Fruit fly (Drosophila melanogaster): Measurements from ENCODE around the gene Hibch.

Hibch gene

DNA sequence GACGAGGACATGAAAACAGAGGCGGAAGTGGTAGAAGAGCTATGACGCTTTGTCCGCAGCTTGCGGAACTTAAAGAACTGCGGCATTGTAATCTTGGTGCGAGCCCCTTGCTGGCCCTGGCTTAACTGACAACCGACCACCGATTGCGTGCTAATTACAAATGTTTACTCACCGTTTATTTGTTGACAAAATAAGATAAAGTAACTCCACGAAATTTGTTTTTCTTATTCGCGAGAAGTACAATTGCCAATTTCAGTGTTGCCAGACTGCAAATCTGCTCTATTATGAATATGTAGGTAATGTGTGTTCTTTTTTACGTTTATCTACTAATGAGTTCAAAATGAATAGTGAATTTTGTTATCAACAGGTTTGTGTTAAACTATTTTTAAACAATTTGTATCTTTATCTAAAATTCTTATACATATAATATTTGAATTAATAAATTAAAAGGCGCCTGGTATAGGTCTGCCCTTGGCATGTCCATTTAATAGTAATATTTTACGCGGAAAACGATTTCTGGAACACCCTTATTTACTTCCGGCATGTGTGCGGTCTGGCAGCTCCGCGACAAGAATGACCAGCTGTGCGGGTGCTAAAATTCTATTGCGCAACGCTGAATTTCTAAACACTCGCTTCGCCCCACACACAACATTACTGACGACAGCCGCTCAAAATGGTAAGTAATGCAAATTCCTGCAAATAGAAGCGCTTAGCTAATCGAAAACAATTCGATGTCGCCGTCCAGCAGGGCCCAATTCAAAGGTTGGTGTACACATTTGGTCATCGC, at the start of gene Hibch, which contains the start of gene Atg4b:
TSS of gene Hibch (plus strand) at position 585 of the 787 bp plus-strand sequence.
TSS of gene Atg4b (minus strand) at position 280 of the 787 bp plus-strand sequence.
- peak; percentile 88 for TF ChIP-seq noc (tag; optimal IDR thresholded peaks at IDR 0.05)

DNA sequence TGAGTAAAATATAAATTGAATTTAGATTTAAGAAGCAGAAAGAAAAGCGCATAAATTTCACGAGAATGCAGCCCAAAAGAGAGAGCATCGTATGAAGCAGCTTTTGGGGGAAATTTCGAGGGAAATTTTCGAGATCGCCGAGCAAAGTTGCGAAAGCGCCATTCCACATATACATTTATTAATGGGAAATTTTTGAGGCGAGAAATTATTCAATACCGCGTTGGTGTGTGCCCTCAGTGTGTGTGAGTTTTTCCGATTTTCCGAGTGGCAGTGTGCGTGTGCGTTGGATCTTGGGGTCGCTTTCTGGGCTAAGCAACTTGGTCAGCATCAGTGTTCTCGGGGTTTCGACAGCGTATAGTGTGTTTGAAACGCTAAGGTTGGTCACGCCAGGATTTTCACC, 47.1 kb upstream of the Hibch start, which contains the start of gene Tm2:
TSS of gene Tm2 (plus strand) at position 270 of the 400 bp plus-strand sequence.
- no peak for TF ChIP-seq noc (tag; optimal IDR thresholded peaks at IDR 0.05)

- TF ChIP-seq noc (tag; optimal IDR thresholded peaks at IDR 0.05), result no peak
Measured at dm6 chr3R:15310695-15311094, 46.3 kb upstream of the Hibch start.

DNA sequence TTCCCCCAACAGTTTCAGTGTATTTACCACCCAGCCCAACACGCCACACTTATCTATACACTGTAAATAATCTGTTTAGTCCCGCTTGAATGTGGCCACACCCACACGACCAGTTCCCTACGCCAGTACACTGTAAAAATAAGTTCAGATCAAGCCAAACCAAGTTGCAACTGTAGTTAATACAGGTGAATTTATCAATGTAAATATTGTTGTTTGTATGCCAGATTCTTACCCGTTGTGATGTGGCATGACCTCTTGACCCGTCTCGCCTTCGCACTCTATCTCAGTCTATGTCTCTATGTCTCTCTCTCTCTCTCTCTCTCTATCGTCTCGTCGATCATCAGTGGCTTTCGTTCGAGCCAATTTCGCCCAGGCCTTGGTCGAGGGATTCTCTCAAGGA, 43.2 kb upstream of the Hibch start:
- no peak for TF ChIP-seq noc (tag; optimal IDR thresholded peaks at IDR 0.05)

DNA sequence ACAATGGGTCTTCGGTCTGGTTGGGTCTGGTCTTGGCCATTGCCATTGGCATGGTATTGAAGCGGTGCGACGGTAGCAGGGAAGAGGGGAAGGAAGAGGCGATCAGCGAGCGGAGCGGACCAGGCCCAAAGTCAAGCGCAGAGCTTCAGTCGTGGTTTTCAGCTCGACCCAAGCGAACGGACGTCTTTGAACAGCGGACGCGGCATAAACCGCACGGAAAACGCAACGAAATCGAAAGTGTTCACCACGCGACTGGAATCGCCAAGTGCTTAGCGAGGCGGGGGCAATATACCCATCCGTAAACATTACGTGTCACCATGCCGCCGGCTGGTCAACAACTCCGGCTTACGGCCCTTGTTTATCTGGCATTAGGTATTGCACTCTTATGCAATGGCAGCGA, 40.7 kb upstream of the Hibch start, which contains the start of gene CG14866:
TSS of gene CG14866 (plus strand) at position 146 of the 400 bp plus-strand sequence.
- no peak for TF ChIP-seq noc (tag; optimal IDR thresholded peaks at IDR 0.05)

DNA sequence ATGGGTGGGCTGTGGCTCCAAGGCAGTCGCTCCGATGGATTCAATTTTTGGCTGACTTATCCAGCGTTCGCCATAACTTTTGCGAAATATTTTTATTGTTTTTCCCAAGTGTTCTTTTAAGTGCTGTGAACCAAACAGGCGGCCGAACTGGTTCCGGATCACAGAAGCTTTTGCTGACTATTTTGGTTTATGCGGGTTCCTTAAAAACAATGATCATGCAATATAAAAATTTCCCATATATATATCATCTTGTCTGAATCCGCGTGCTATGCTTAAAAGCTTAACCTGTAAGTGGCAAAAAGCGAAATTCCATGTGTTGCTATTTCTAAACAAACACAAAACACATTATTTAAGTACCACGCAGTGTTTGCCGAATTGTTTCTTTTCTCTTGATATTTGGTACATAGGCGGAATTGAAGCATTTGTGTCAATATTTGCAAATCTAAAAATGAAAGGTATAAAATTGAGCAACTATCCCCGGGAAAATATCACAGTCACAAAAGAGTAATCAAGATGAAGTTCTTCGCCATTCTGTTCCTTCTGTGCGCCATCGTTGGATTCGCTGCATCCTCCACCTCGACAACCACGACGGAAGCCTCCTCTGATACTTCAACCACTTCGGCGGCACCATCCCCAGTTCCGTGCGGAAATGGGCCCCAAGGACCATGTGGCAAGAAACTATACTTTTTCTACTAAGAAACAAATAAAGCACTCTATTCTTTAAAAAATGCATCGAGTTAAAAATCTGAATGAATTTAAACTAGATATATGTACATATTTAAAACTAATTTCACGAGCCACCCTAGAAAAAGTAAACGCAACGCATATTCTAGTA, 36.9 kb upstream of the Hibch start, which contains the start of the genes CG6276 and CG44040:
TSS of gene CG6276 (minus strand) at position 158 of the 835 bp plus-strand sequence.
TSS of gene CG44040 (plus strand) at position 467 of the 835 bp plus-strand sequence.
- peak; percentile 62 for TF ChIP-seq noc (tag; optimal IDR thresholded peaks at IDR 0.05)

DNA sequence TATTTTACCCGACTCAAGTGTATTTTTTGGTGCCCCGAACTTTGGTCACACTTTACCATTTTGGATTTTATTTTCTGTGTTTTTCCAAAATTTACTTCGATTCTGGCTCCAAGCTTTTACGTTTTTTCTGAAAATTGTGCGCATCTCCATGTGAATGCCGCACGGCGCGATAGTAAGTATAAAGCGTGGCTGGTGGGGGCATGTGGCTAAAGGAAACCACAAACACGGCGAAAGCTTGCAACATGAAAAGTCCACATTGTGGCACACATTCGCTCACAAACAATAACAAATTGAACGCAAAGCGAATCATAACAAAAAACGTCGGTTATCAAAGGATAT, 36.3 kb upstream of the Hibch start, which contains the start of gene ear:
TSS of gene ear (plus strand) at position 10 of the 339 bp plus-strand sequence.
- no peak for TF ChIP-seq noc (tag; optimal IDR thresholded peaks at IDR 0.05)

dm6 chr3R:15328083-15328779, 28.8 kb upstream of the Hibch start, which contains the start of the genes CG6236 and ea:
TSS of gene CG6236 (minus strand) at chr3R:15328269.
TSS of gene ea (plus strand) at chr3R:15328729.
- no peak for TF ChIP-seq noc (tag; optimal IDR thresholded peaks at IDR 0.05)

DNA sequence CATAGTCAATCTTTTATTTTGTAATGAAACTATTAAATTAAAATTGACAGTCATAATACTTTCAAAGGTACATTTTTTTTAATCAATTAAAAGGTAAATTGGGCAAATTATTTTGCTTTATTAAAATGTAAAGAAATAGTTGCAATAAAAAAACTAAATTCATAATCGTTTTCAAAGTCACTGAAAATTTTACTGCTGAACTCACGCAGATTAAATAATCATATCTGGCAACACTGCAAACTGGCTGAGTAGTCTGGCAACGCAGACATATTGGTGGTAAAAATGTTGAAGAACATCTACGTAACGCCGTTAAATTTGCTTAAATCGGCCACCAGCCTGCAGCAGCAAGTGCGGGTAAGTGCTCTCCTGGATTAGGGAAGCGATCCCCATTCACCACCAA, 26.6 kb upstream of the Hibch start, which contains the start of gene mRpL9:
TSS of gene mRpL9 (plus strand) at position 267 of the 400 bp plus-strand sequence.
- no peak for TF ChIP-seq noc (tag; optimal IDR thresholded peaks at IDR 0.05)

- TF ChIP-seq noc (tag; optimal IDR thresholded peaks at IDR 0.05), result no peak
Measured at dm6 chr3R:15332994-15333393, 24.0 kb upstream of the Hibch start, which contains the start of the genes Fkbp39 and Cyfip. TSS of gene Fkbp39 (minus strand) at chr3R:15333133. TSS of gene Cyfip (plus strand) at chr3R:15333266.

dm6 chr3R:15339111-15339510, 17.9 kb upstream of the Hibch start:
- no peak for TF ChIP-seq noc (tag; optimal IDR thresholded peaks at IDR 0.05)

DNA sequence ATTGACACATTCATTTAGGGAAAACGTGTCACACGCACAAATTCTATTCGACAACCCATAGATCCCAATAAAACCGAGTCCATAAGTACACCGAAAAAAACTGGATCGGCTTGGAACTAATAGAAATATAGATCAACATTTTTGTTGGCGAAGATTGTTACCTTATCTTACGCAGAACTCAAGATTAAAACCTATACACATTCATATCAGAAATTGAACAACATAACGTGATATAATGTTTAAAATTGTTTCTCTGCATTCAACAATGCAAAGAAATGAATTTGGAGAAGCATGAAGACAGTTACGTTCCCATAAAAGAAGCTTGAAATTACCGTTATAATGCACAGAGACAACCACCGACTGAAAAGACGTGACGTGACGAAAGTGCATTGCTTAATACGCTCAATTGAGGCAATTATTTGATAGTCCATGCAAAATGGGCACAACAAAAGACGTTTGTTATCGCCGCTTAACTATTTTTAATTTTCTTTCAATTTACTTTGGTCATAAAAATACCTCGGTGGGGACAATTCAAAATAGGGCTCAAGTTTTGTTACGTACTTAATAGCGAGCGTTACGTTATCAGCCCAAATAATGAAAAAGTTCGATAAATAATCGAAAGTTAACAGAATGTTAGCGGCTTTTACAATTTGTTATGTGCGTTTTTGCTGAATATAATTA, 16.8 kb upstream of the Hibch start, which contains the start of gene SerRS-m:
TSS of gene SerRS-m (plus strand) at position 616 of the 681 bp plus-strand sequence.
- no peak for TF ChIP-seq noc (tag; optimal IDR thresholded peaks at IDR 0.05)

dm6 chr3R:15342432-15342925, 14.6 kb upstream of the Hibch start:
- no peak for TF ChIP-seq noc (tag; optimal IDR thresholded peaks at IDR 0.05)

DNA sequence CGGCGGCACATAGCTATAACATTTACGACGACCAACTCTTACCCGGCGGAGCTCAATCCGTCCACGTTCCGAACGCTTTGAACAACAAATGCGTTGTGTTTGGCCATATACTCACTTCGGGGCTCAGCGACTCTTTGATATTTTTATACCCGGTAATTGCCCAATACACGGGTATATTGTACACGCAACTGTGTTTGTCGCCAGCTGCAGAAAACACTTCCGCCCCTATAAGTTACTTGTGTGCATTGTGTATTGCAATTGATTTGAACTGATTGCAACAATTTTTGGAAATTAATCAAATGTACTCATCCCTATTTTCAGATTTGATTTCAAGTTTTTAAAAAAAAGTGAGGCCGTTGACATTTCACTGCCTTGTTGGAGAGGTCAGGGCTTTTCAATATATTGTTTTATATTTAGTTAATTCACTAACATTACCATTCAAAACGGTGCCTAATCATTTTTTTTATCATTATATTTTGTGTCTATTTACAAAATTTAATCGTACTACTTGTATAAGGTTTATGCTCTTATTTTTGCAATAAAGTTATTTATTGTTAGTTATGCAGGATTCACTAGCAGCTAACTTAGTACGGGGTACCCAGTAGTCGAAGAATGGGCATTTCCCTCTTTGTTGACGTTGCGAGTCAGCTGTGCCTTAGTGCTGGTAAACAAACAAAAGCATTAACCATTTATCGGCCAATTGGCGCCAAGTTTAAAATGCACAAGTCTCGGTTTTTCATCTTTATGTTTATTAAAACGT, 13.9 kb upstream of the Hibch start, which contains the start of gene Nagk:
TSS of gene Nagk (minus strand) at position 331 of the 760 bp plus-strand sequence.
- peak; percentile 75 for TF ChIP-seq noc (tag; optimal IDR thresholded peaks at IDR 0.05)
